Fruit fly (Drosophila melanogaster): ENCODE data around the gene GckIII.

The GckIII gene

DNA sequence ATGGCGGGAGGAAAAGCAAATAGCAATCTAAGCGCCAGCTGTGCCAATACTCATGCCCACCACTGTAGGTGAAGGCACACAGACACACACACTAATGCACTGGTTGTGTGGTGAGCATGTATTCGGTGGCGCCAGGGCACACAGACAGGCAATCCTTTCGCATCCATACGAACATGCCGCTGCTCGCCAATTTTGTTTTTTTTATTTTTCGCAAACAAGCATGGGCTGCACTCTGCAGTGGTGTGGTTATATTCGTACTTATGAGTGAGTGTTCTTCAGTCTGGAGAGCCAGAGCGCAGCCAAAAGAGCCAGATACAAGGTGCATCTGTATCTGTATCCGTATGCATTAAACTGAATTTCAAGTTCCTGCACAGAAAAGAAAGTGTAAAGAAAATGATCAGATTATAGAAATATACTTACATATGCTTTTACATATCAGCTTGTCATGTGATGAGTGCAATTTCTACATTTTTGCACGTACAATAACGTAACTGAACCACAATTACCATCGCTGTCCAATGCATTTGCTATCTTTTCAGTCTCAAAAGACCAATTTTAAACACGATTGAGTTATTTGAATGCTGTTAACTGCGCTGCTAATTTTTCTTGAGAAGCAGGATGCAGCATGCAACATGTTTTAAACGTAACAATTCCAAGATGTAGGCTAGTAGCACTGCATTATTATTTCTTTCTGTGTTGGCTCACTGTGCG is 26.1 kb upstream of the GckIII start (continued):
- TF ChIP-seq Bgb (GFP tag; IDR thresholded peaks at IDR 0.05; ENCODE audit: partially characterized antibody) (no peak), Mad (GFP tag; optimal IDR thresholded peaks at IDR 0.05) (peak; percentile 11), fd64A (GFP tag; optimal IDR thresholded peaks at IDR 0.05) (peak; percentile 3), ttk (GFP tag; IDR thresholded peaks at IDR 0.05) (no peak), grn (GFP tag; optimal IDR thresholded peaks at IDR 0.05) (no peak), CG30431 (GFP tag; optimal IDR thresholded peaks at IDR 0.05) (no peak), en (GFP tag; optimal IDR thresholded peaks at IDR 0.05) (no peak), CG13624 (GFP tag; optimal IDR thresholded peaks at IDR 0.05) (no peak), CG14050 (GFP tag; IDR thresholded peaks at IDR 0.05) (no peak), CG3838 (GFP tag; optimal IDR thresholded peaks at IDR 0.05) (no peak), org-1 (GFP tag; optimal IDR thresholded peaks at IDR 0.05) (peak; percentile 7), unpg (GFP tag; optimal IDR thresholded peaks at IDR 0.05) (no peak), CG9437 (GFP tag; optimal IDR thresholded peaks at IDR 0.05) (peak; percentile 13), mirr (GFP tag; optimal IDR thresholded peaks at IDR 0.05) (no peak), CG14441 (GFP tag; IDR thresholded peaks at IDR 0.05) (no peak; the same call in 1 of the 2 replicates), CG4424 (GFP tag; optimal IDR thresholded peaks at IDR 0.05) (peak; percentile 30), Sry-β (GFP tag; optimal IDR thresholded peaks at IDR 0.05) (no peak), CG11398 (GFP tag; optimal IDR thresholded peaks at IDR 0.05) (peak; percentile 2), lola (GFP tag; optimal IDR thresholded peaks at IDR 0.05) (peak in 2 of 3 experiments; percentile 5 to 40), bsh (GFP tag; optimal IDR thresholded peaks at IDR 0.05) (peak; percentile 25 to 88), ap (GFP tag; IDR thresholded peaks at IDR 0.05) (0 out of 2 replicates have a peak, but pooled peaks have one; percentile 8), CG12391 (tag; optimal IDR thresholded peaks at IDR 0.05) (no peak), CG6175 (GFP tag; IDR thresholded peaks at IDR 0.05) (0 out of 3 replicates have a peak, but pooled peaks have one; percentile 8), run (tag; optimal IDR thresholded peaks at IDR 0.05) (no peak), D (optimal IDR thresholded peaks at IDR 0.05) (no peak), D (GFP tag; optimal IDR thresholded peaks at IDR 0.05) (peak; percentile 27), Hr78 (GFP tag; optimal IDR thresholded peaks at IDR 0.05) (no peak), corto (GFP tag; optimal IDR thresholded peaks at IDR 0.05) (no peak), Blimp-1 (GFP tag; optimal IDR thresholded peaks at IDR 0.05) (peak; percentile 35), CG2875 (GFP tag; optimal IDR thresholded peaks at IDR 0.05) (peak; percentile 47), Dll (GFP tag; IDR thresholded peaks at IDR 0.05; ENCODE audit: partially characterized antibody) (no peak), tll (GFP tag; optimal IDR thresholded peaks at IDR 0.05) (no peak), so (GFP tag; IDR thresholded peaks at IDR 0.05) (no peak), CG15073 (GFP tag; optimal IDR thresholded peaks at IDR 0.05) (peak; percentile 93), Scr (GFP tag; IDR thresholded peaks at IDR 0.05; ENCODE audit: partially characterized antibody) (no peak), tgo (GFP tag; IDR thresholded peaks at IDR 0.05) (no peak), CG1233 (GFP tag; optimal IDR thresholded peaks at IDR 0.05) (peak; percentile 14), CG10565 (GFP tag; optimal IDR thresholded peaks at IDR 0.05) (no peak), sd (tag; optimal IDR thresholded peaks at IDR 0.05) (no peak), CG7556 (GFP tag; optimal IDR thresholded peaks at IDR 0.05) (no peak), Doc3 (GFP tag; IDR thresholded peaks at IDR 0.05; ENCODE audit: partially characterized antibody) (no peak), jing (GFP tag; optimal IDR thresholded peaks at IDR 0.05) (no peak), salm (tag; optimal IDR thresholded peaks at IDR 0.05) (no peak), Hr51 (GFP tag; optimal IDR thresholded peaks at IDR 0.05) (peak in 1 of 2 experiments; percentile 37), Med (GFP tag) (peak; percentile 38), CG15696 (tag; optimal IDR thresholded peaks at IDR 0.05) (no peak), CG11695 (GFP tag; IDR thresholded peaks at IDR 0.05) (0 out of 3 replicates have a peak, but pooled peaks have one; percentile 5), Rx (GFP tag; IDR thresholded peaks at IDR 0.05) (no peak)
